Fruit fly (Drosophila melanogaster): ENCODE data around the gene Nup133.

Gene Nup133

dm6 chr3R:22668622-22669021 is 21.8 kb upstream of the Nup133 start (continued):
- no peak for TF ChIP-seq Hr78 (GFP tag; optimal IDR thresholded peaks at IDR 0.05)
- peak; percentile 54 for TF ChIP-seq CG9932 (GFP tag; IDR thresholded peaks at IDR 0.05)
- TF ChIP-seq CG9609 (GFP tag; optimal IDR thresholded peaks at IDR 0.05) = no peak
- TF ChIP-seq psq (GFP tag; optimal IDR thresholded peaks at IDR 0.05) = no peak
- TF ChIP-seq hbn (GFP tag; IDR thresholded peaks at IDR 0.05; ENCODE audit: partially characterized antibody) = no peak
- no peak for TF ChIP-seq corto (GFP tag; optimal IDR thresholded peaks at IDR 0.05)
- TF ChIP-seq slou (GFP tag; optimal IDR thresholded peaks at IDR 0.05) = no peak
- no peak for TF ChIP-seq Hand (GFP tag; optimal IDR thresholded peaks at IDR 0.05)
- no peak for TF ChIP-seq zf30C (GFP tag; optimal IDR thresholded peaks at IDR 0.05)
- TF ChIP-seq sima (GFP tag; optimal IDR thresholded peaks at IDR 0.05) = no peak
- TF ChIP-seq CG5245 (GFP tag; optimal IDR thresholded peaks at IDR 0.05) = no peak
- TF ChIP-seq shn (GFP tag; optimal IDR thresholded peaks at IDR 0.05) = no peak
- TF ChIP-seq gro (GFP tag; optimal IDR thresholded peaks at IDR 0.05) = no peak
- TF ChIP-seq CG1602 (GFP tag; optimal IDR thresholded peaks at IDR 0.05) = peak; percentile 15
- no peak for TF ChIP-seq amos (GFP tag; IDR thresholded peaks at IDR 0.05; ENCODE audit: partially characterized antibody)
- TF ChIP-seq tio (GFP tag; optimal IDR thresholded peaks at IDR 0.05) = peak; percentile 37
- TF ChIP-seq CG8359 (GFP tag; optimal IDR thresholded peaks at IDR 0.05; ENCODE audit: borderline replicate concordance) = no peak
- no peak for TF ChIP-seq lab (GFP tag; optimal IDR thresholded peaks at IDR 0.05)
- TF ChIP-seq CG6765 (GFP tag; optimal IDR thresholded peaks at IDR 0.05) = no peak
- no peak for TF ChIP-seq CG43689 (GFP tag; IDR thresholded peaks at IDR 0.05)
- TF ChIP-seq CG3407 (GFP tag; optimal IDR thresholded peaks at IDR 0.05) = no peak
- TF ChIP-seq CG6683 (GFP tag; optimal IDR thresholded peaks at IDR 0.05) = no peak
- no peak for TF ChIP-seq ewg (GFP tag; optimal IDR thresholded peaks at IDR 0.05)
- TF ChIP-seq MBD-R2 (GFP tag; IDR thresholded peaks at IDR 0.05) = no peak
- TF ChIP-seq CG18599 (GFP tag; optimal IDR thresholded peaks at IDR 0.05) = no peak
- TF ChIP-seq Mes4 (GFP tag; optimal IDR thresholded peaks at IDR 0.05) = no peak
- TF ChIP-seq sc (optimal IDR thresholded peaks at IDR 0.05) = no peak
- peak; percentile 13 for TF ChIP-seq sc (GFP tag; optimal IDR thresholded peaks at IDR 0.05)
- TF ChIP-seq Neu2 (GFP tag; optimal IDR thresholded peaks at IDR 0.05; ENCODE audit: borderline replicate concordance) = no peak
- TF ChIP-seq CG4854 (GFP tag; optimal IDR thresholded peaks at IDR 0.05) = no peak
- no peak for TF ChIP-seq Nf-YC (tag; optimal IDR thresholded peaks at IDR 0.05)
- TF ChIP-seq Hr51 (GFP tag; optimal IDR thresholded peaks at IDR 0.05) = peak in 1 of 2 experiments; percentile 48
- TF ChIP-seq CG14710 (tag; optimal IDR thresholded peaks at IDR 0.05) = no peak
- no peak for TF ChIP-seq sug (tag; optimal IDR thresholded peaks at IDR 0.05)
- TF ChIP-seq NC2β (GFP tag; optimal IDR thresholded peaks at IDR 0.05) = no peak
- TF ChIP-seq CG17829 (tag; optimal IDR thresholded peaks at IDR 0.05) = no peak
- no peak for TF ChIP-seq Eip74EF (GFP tag; optimal IDR thresholded peaks at IDR 0.05)
- no peak for TF ChIP-seq tna (GFP tag; IDR thresholded peaks at IDR 0.05; ENCODE audit: partially characterized antibody)
- TF ChIP-seq CG2875 (GFP tag; optimal IDR thresholded peaks at IDR 0.05) = no peak
- 0 out of 2 replicates have a peak, but pooled peaks have one; percentile 8 for TF ChIP-seq Rfx (GFP tag; IDR thresholded peaks at IDR 0.05)
- no peak for TF ChIP-seq Hr39 (optimal IDR thresholded peaks at IDR 0.05)
- TF ChIP-seq Myb (GFP tag; optimal IDR thresholded peaks at IDR 0.05) = no peak
- no peak for TF ChIP-seq CG30020 (tag; optimal IDR thresholded peaks at IDR 0.05)
- no peak for TF ChIP-seq gcm2 (GFP tag; optimal IDR thresholded peaks at IDR 0.05)
- TF ChIP-seq CG7372 (GFP tag; IDR thresholded peaks at IDR 0.05) = no peak
- no peak for TF ChIP-seq NFAT (GFP tag; IDR thresholded peaks at IDR 0.05)
- TF ChIP-seq CG12659 (GFP tag; optimal IDR thresholded peaks at IDR 0.05) = peak; percentile 11
- no peak for TF ChIP-seq CG7987 (GFP tag; optimal IDR thresholded peaks at IDR 0.05)
- peak; percentile 22 for TF ChIP-seq HHEX (GFP tag; optimal IDR thresholded peaks at IDR 0.05)
- TF ChIP-seq CG6272 (GFP tag; IDR thresholded peaks at IDR 0.05) = no peak
- no peak for TF ChIP-seq CG11085 (GFP tag; IDR thresholded peaks at IDR 0.05)
